Fruit fly (Drosophila melanogaster) whole organism, embryonic: ENCODE measurements around the gene CG6569.
A peak's percentile ranks its signal among the peaks of the same experiment; 100 is the strongest.

Source experiments
- B-H2 ChIP-seq: fragments of 200-800 bp; sonication (Bioruptor generic); optimal IDR thresholded peaks from 2 replicates; lab custom pipeline; 2018; ENCODE audit warnings: missing biosample characterization, mild to moderate bottlenecking, missing genetic modification characterization
- CG10267 ChIP-seq: fragments of 200-800 bp; sonication (Bioruptor generic); optimal IDR thresholded peaks from 2 replicates; lab custom pipeline; 2018; ENCODE audit warnings: missing biosample characterization, mild to moderate bottlenecking, missing genetic modification characterization, moderate library complexity
- CG10274 ChIP-seq: fragments of 200-800 bp; sonication (Bioruptor generic); optimal IDR thresholded peaks from 3 replicates; lab custom pipeline; 2017; ENCODE audit warnings: missing biosample characterization, mild to moderate bottlenecking, missing genetic modification characterization
- CG10431 ChIP-seq: fragments of 200-800 bp; sonication (Bioruptor generic); optimal IDR thresholded peaks from 3 replicates; lab custom pipeline; 2018; ENCODE audit warnings: missing biosample characterization, mild to moderate bottlenecking, missing genetic modification characterization
- CG12155 ChIP-seq: fragments of 200-800 bp; sonication (Bioruptor generic); optimal IDR thresholded peaks from 3 replicates; lab custom pipeline; 2016; ENCODE audit warnings: missing biosample characterization, missing genetic modification characterization
- CG1603 ChIP-seq: fragments of 200-800 bp; sonication (Bioruptor generic); optimal IDR thresholded peaks from 2 replicates; lab custom pipeline; 2019; ENCODE audit warnings: missing biosample characterization, mild to moderate bottlenecking, missing genetic modification characterization, moderate library complexity
- CG2120 ChIP-seq: fragments of 200-800 bp; sonication (Bioruptor generic); optimal IDR thresholded peaks from 3 replicates; lab custom pipeline; 2016; ENCODE audit warnings: missing biosample characterization, missing genetic modification characterization
- CG2199 ChIP-seq: fragments of 200-800 bp; sonication (Bioruptor generic); IDR thresholded peaks from 3 replicates; pipeline ENCODE4 v1.3.6; 2022; ENCODE audit warnings: missing biosample characterization, missing genetic modification characterization
- CG2712 ChIP-seq: fragments of 200-800 bp; optimal IDR thresholded peaks from 3 replicates; lab custom pipeline; 2019; ENCODE audit warnings: missing biosample characterization, mild to moderate bottlenecking, missing genetic modification characterization, moderate library complexity
- CG30431 ChIP-seq: fragments of 200-800 bp; sonication (Bioruptor generic); optimal IDR thresholded peaks from 2 replicates; lab custom pipeline; 2017; ENCODE audit warnings: missing biosample characterization, missing genetic modification characterization
- CG32772 ChIP-seq: fragments of 200-800 bp; sonication (Bioruptor generic); IDR thresholded peaks from 2 replicates; pipeline ENCODE4 v1.3.6; 2022; ENCODE audit warnings: missing biosample characterization, missing genetic modification characterization
- CG33557 ChIP-seq: fragments of 200-800 bp; sonication (Bioruptor generic); optimal IDR thresholded peaks from 2 replicates; lab custom pipeline; 2019; ENCODE audit warnings: missing biosample characterization, mild to moderate bottlenecking, missing genetic modification characterization, moderate library complexity
- CG4360 ChIP-seq: fragments of 200-800 bp; sonication (Bioruptor generic); IDR thresholded peaks from 2 replicates; pipeline ENCODE4 v1.3.6; 2022; ENCODE audit warnings: missing biosample characterization, missing genetic modification characterization
- CG4424 ChIP-seq: fragments of 200-800 bp; sonication (Bioruptor generic); optimal IDR thresholded peaks from 3 replicates; lab custom pipeline; 2016; ENCODE audit warnings: missing biosample characterization, missing genetic modification characterization
- CG7556 ChIP-seq: fragments of 200-800 bp; sonication (Bioruptor generic); optimal IDR thresholded peaks from 2 replicates; lab custom pipeline; 2017; ENCODE audit warnings: missing biosample characterization, mild to moderate bottlenecking, missing genetic modification characterization
- CG7745 ChIP-seq: fragments of 200-800 bp; sonication (Bioruptor generic); optimal IDR thresholded peaks from 2 replicates; lab custom pipeline; 2018; ENCODE audit warnings: missing biosample characterization, mild to moderate bottlenecking, missing genetic modification characterization, moderate library complexity
- CG9876 ChIP-seq: fragments of 200-800 bp; sonication (Bioruptor generic); optimal IDR thresholded peaks from 2 replicates; lab custom pipeline; 2016; ENCODE audit warnings: missing biosample characterization, missing genetic modification characterization
- CoRest ChIP-seq: fragments of 200-800 bp; sonication (Bioruptor generic); optimal IDR thresholded peaks from 3 replicates; lab custom pipeline; 2018; ENCODE audit warnings: missing biosample characterization, mild to moderate bottlenecking, missing genetic modification characterization, moderate library complexity
- D19B ChIP-seq: fragments of 200-800 bp; sonication (Bioruptor generic); optimal IDR thresholded peaks from 2 replicates; lab custom pipeline; 2017; ENCODE audit warnings: missing biosample characterization, mild to moderate bottlenecking, missing genetic modification characterization
- Dll ChIP-seq: fragments of 200-800 bp; sonication (Bioruptor generic); IDR thresholded peaks from 4 replicates; pipeline ENCODE4 v1.3.6; 2022; ENCODE audit warnings: missing biosample characterization, missing genetic modification characterization; ENCODE audit not compliant: partially characterized antibody
- Ets65A ChIP-seq: fragments of 200-800 bp; sonication (Bioruptor generic); peaks from one replicate; lab custom pipeline; 2016; ENCODE audit warnings: missing biosample characterization, missing genetic modification characterization
- HmgD ChIP-seq: fragments of 200-800 bp; sonication (Bioruptor generic); optimal IDR thresholded peaks from 3 replicates; lab custom pipeline; 2016; ENCODE audit warnings: missing biosample characterization, missing genetic modification characterization
- Med ChIP-seq: fragments of 200-800 bp; sonication (Bioruptor generic); peaks from one replicate; lab custom pipeline; 2016; ENCODE audit warnings: missing biosample characterization, missing genetic modification characterization, mild to moderate bottlenecking, inconsistent platforms, moderate library complexity
- Mrtf ChIP-seq: fragments of 200-800 bp; sonication (Bioruptor generic); IDR thresholded peaks from 3 replicates; pipeline ENCODE4 v1.3.6; 2022; ENCODE audit warnings: missing biosample characterization, missing genetic modification characterization
- NFAT ChIP-seq: fragments of 200-800 bp; sonication (Bioruptor generic); IDR thresholded peaks from 2 replicates; pipeline ENCODE4 v1.3.6; 2022; ENCODE audit warnings: missing biosample characterization, missing genetic modification characterization
- Ravus ChIP-seq: fragments of 200-800 bp; sonication (Bioruptor generic); IDR thresholded peaks from 2 replicates; pipeline ENCODE4 v1.3.6; 2022; ENCODE audit warnings: missing biosample characterization, missing genetic modification characterization
- Xrp1 ChIP-seq: fragments of 200-800 bp; sonication (Bioruptor generic); IDR thresholded peaks from 2 replicates; pipeline ENCODE4 v1.3.6; 2022; ENCODE audit warnings: missing biosample characterization, missing genetic modification characterization
- bsh ChIP-seq, 2 experiments: fragments of 200-800 bp; sonication (Bioruptor generic); optimal IDR thresholded peaks; 2 replicates each; lab custom pipeline; 2017 to 2018; ENCODE audit warnings: mild to moderate bottlenecking in 2 of 2, missing biosample characterization in 2 of 2, missing genetic modification characterization in 2 of 2, moderate library complexity in 1 of 2
- crc ChIP-seq: fragments of 200-800 bp; sonication (Bioruptor generic); optimal IDR thresholded peaks from 2 replicates; lab custom pipeline; 2016; ENCODE audit warnings: missing biosample characterization, missing genetic modification characterization
- crol ChIP-seq: fragments of 200-800 bp; sonication (Bioruptor generic); IDR thresholded peaks from 2 replicates; pipeline ENCODE4 v1.3.6; 2022; ENCODE audit warnings: missing biosample characterization, missing genetic modification characterization
- disco-r ChIP-seq: fragments of 200-800 bp; sonication (Bioruptor generic); optimal IDR thresholded peaks from 2 replicates; lab custom pipeline; 2016; ENCODE audit warnings: missing biosample characterization, missing genetic modification characterization
- dmrt11E ChIP-seq: fragments of 200-800 bp; sonication (Bioruptor generic); optimal IDR thresholded peaks from 3 replicates; lab custom pipeline; 2018; ENCODE audit warnings: missing biosample characterization, mild to moderate bottlenecking, missing genetic modification characterization, moderate library complexity
- gcm2 ChIP-seq: fragments of 200-800 bp; sonication (Bioruptor generic); optimal IDR thresholded peaks from 2 replicates; lab custom pipeline; 2016; ENCODE audit warnings: missing biosample characterization, missing genetic modification characterization
- gem ChIP-seq: fragments of 200-800 bp; sonication (Bioruptor generic); optimal IDR thresholded peaks from 2 replicates; lab custom pipeline; 2019; ENCODE audit warnings: missing biosample characterization, mild to moderate bottlenecking, missing genetic modification characterization, moderate library complexity
- jigr1 ChIP-seq: fragments of 200-800 bp; sonication (Bioruptor generic); IDR thresholded peaks from 3 replicates; pipeline ENCODE4 v1.3.6; 2022; ENCODE audit warnings: missing biosample characterization, missing genetic modification characterization
- kni ChIP-seq: fragments of 200-800 bp; sonication (Bioruptor generic); optimal IDR thresholded peaks from 3 replicates; lab custom pipeline; 2017; ENCODE audit warnings: mild to moderate bottlenecking, missing biosample characterization, missing genetic modification reagents, missing genetic modification characterization
- lbe ChIP-seq: fragments of 200-800 bp; sonication (Bioruptor generic); optimal IDR thresholded peaks from 2 replicates; lab custom pipeline; 2016; ENCODE audit warnings: missing biosample characterization, mild to moderate bottlenecking, missing genetic modification characterization
- nom ChIP-seq: fragments of 200-800 bp; sonication (Bioruptor generic); optimal IDR thresholded peaks from 2 replicates; lab custom pipeline; 2017; ENCODE audit warnings: missing biosample characterization, missing genetic modification characterization, mild to moderate bottlenecking, moderate library complexity, missing genetic modification reagents
- pho ChIP-seq: fragments of 200-800 bp; sonication (Bioruptor generic); optimal IDR thresholded peaks from 2 replicates; lab custom pipeline; 2016; ENCODE audit warnings: missing biosample characterization, missing genetic modification characterization
- phol ChIP-seq: fragments of 200-800 bp; sonication (Bioruptor generic); optimal IDR thresholded peaks from 3 replicates; lab custom pipeline; 2018; ENCODE audit warnings: missing biosample characterization, mild to moderate bottlenecking, missing genetic modification characterization, moderate library complexity
- sens ChIP-seq: fragments of 200-800 bp; sonication (Bioruptor generic); peaks from one replicate; lab custom pipeline; 2016; ENCODE audit warnings: missing biosample characterization, missing genetic modification characterization
- sqz ChIP-seq: fragments of 200-800 bp; sonication (Bioruptor generic); optimal IDR thresholded peaks from 3 replicates; lab custom pipeline; 2018; ENCODE audit warnings: missing biosample characterization, mild to moderate bottlenecking, missing genetic modification characterization
- vfl ChIP-seq: fragments of 200-800 bp; sonication (Bioruptor generic); optimal IDR thresholded peaks from 2 replicates; lab custom pipeline; 2016; ENCODE audit warnings: missing biosample characterization, missing genetic modification characterization
- vvl ChIP-seq: fragments of 200-800 bp; sonication (Bioruptor generic); IDR thresholded peaks from 2 replicates; pipeline ENCODE4 v1.3.6; 2022; ENCODE audit warnings: missing biosample characterization, missing genetic modification characterization
- zen ChIP-seq: fragments of 200-800 bp; sonication (Bioruptor generic); optimal IDR thresholded peaks from 3 replicates; lab custom pipeline; 2018; ENCODE audit warnings: missing biosample characterization, mild to moderate bottlenecking, missing genetic modification characterization, moderate library complexity
- zen2 ChIP-seq: fragments of 200-800 bp; sonication (Bioruptor generic); IDR thresholded peaks from 3 replicates; pipeline ENCODE4 v1.3.6; 2022; ENCODE audit warnings: missing biosample characterization, missing genetic modification characterization; ENCODE audit not compliant: partially characterized antibody

CG6569 gene

DNA sequence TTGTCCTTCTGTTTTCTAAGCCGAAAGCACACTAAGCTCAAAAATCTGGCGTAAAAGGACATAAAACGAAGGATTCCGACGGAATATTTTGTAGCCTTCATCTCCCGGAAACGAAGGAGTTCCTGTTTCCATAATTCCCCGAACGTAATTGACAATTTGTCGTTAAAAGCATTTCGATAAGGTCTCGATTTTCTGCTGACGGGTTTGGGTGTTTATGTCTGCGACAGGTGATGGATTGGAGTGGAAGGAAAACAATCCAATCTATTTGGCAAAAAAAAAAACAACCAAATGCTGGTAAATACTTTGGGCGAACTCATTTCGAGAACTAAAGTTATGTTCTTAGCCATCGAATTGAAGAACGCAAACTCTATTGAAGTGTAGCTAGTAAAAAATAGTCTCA, 21.2 kb downstream of the CG6569 start, which contains the start of gene Gr93d:
TSS of gene Gr93d (minus strand) at position 101 of the 400 bp plus-strand sequence.
- no peak for TF ChIP-seq CG9876

DNA sequence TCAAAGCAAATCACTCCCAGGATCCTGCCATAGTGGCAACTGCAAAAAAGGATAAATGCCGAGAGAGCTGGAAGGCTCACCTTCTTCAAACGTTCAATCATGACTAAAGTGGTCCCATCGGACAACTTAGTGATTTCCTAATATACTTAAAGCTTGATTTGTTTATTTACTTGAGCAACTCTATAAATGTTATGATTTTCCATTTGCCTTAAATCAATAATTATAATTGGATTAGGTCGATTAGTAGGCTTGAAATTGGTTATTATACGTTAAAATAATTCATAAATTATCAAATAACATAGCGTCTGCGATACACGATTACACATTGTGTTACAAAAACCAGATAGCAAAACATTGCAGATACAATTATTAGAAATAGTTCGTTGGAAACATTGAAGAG, 22.6 kb downstream of the CG6569 start, which contains the start of gene Gr93c:
TSS of gene Gr93c (minus strand) at position 101 of the 400 bp plus-strand sequence.
- TF ChIP-seq sqz (GFP tag; lab: Kevin White, UChicago) = no peak
- TF ChIP-seq CG1603 = no peak
- TF ChIP-seq crc (GFP tag; lab: Kevin White, UChicago) = no peak
- TF ChIP-seq CG7556 (GFP tag; lab: Kevin White, UChicago) = no peak
- no peak for TF ChIP-seq Ravus (GFP tag; lab: Robert Waterston, UW)
- no peak for TF ChIP-seq gcm2 (GFP tag; lab: Kevin White, UChicago)
- no peak for TF ChIP-seq Mrtf (GFP tag; lab: Robert Waterston, UW)
- TF ChIP-seq CG10431 (GFP tag; lab: Kevin White, UChicago) = no peak
- no peak for TF ChIP-seq HmgD (GFP tag; lab: Kevin White, UChicago)
- TF ChIP-seq CG2712 (tag; lab: Kevin White, UChicago) = no peak
- no peak for TF ChIP-seq vfl (GFP tag; lab: Kevin White, UChicago)
- TF ChIP-seq NFAT (GFP tag; lab: Robert Waterston, UW) = no peak
- no peak for TF ChIP-seq zen

DNA sequence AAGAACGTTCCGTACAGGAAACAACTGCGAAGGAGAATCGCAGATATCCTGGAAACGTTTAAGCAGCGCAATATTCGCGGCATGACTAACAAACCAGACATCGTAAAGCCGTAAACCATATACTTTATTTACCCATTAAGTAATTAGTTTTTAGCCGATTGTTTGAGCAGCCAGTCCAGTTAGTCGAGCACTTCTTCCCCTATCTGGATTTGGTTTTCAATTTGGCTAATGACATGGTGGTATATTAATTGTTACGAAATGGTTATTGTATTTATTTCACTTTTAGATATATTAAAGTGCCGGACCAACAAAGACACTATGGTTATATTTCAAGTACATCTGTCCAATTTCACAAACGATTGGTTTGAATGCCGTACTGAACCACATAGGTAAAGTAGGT, 24.1 kb downstream of the CG6569 start, which contains the start of gene Gr93b:
TSS of gene Gr93b (minus strand) at position 101 of the 400 bp plus-strand sequence.
- no peak for TF ChIP-seq CG10267
- no peak for TF ChIP-seq pho (GFP tag; lab: Kevin White, UChicago)
- no peak for TF ChIP-seq Med
- no peak for TF ChIP-seq CG30431 (GFP tag; lab: Kevin White, UChicago)
- TF ChIP-seq zen2 = no peak
- TF ChIP-seq jigr1 (GFP tag; lab: Robert Waterston, UW) = no peak
- TF ChIP-seq B-H2 (GFP tag; lab: Kevin White, UChicago) = no peak
- TF ChIP-seq CG4360 (GFP tag; lab: Robert Waterston, UW) = no peak
- TF ChIP-seq CG12155 (GFP tag; lab: Kevin White, UChicago) = no peak
- no peak for TF ChIP-seq CoRest (tag; lab: Kevin White, UChicago)
- TF ChIP-seq lbe (GFP tag; lab: Kevin White, UChicago) = no peak
- no peak for TF ChIP-seq kni
- no peak for TF ChIP-seq CG10274 (GFP tag; lab: Kevin White, UChicago)
- TF ChIP-seq CG4424 (GFP tag; lab: Kevin White, UChicago) = no peak
- TF ChIP-seq CG33557 (GFP tag; lab: Kevin White, UChicago) = no peak
- TF ChIP-seq bsh (GFP tag; optimal IDR thresholded peaks at IDR 0.05; lab: Kevin White, UChicago) = no peak
- TF ChIP-seq disco-r (GFP tag; lab: Kevin White, UChicago) = no peak
- no peak for TF ChIP-seq CG2199
- TF ChIP-seq CG2120 (GFP tag; lab: Kevin White, UChicago) = no peak

DNA sequence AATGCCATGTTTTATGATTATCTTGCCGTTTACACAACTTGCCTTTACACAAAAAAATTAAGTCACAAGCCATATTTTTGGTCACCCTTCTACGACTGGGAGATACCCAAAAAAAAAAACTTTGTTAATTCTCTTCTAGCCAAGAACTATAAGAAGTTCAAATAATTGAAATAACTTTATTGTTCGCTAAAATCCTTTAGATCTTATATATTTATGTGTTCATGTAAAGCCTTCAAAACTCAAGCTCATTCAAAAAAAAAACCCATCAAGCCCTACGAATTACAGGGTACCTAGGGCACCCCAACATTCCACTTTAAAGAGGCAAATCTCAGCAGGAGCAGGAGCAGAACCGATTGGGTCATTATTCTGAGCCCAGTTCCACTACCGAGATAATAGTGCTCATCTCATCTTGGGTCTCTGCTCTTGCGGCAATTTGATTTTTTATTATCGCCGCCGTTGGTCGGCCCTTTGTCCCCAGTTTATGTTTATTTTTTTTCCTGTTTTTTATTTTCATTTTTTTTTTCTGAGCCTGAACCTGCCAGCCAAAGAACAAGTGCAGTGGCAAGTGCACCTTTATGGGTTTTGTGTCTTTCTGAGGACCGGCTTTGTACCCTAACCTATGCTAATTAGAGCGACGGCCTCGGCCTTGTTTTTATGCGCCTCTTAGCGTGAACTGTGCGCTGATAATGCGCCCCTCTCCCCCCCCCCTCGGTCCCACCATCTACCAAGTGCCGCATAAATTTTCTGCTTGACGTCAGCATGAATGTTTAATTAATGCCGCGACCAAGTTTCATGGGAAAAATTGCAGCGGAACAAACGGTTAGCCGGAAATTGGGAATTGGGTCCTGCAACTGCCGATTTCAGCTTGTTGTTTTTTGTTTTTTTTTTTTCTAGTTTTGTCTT, 26.0 kb downstream of the CG6569 start:
- peak; percentile 86 for TF ChIP-seq vvl
- TF ChIP-seq Ets65A (GFP tag; lab: Kevin White, UChicago) = peak; percentile 23
- TF ChIP-seq D19B = peak; percentile 35
- peak; percentile 60 for TF ChIP-seq nom (GFP tag; lab: Kevin White, UChicago)
- TF ChIP-seq sqz (GFP tag; lab: Kevin White, UChicago) = peak; percentile 47
- no peak for TF ChIP-seq CG7745 (tag; lab: Kevin White, UChicago)
- TF ChIP-seq crol = peak; percentile 86
- TF ChIP-seq CG32772 (GFP tag; lab: Robert Waterston, UW) = 0 out of 2 replicates have a peak, but pooled peaks have one; percentile 32
- TF ChIP-seq phol = peak; percentile 1
- TF ChIP-seq Xrp1 (GFP tag; lab: Robert Waterston, UW) = peak; percentile 23; the same call in 1 of the 2 replicates
- peak; percentile 14 for TF ChIP-seq gem (tag; lab: Kevin White, UChicago)
- peak; percentile 52 for TF ChIP-seq sens (GFP tag; lab: Kevin White, UChicago)
- TF ChIP-seq Dll (GFP tag; lab: Robert Waterston, UW) = no peak
- TF ChIP-seq dmrt11E (tag; lab: Kevin White, UChicago) = peak; percentile 31
